Worm (Caenorhabditis elegans) whole organism, L2 larva: Measurements from ENCODE around the gene madd-3.

Experiments used
- C34F6.9 ChIP-seq: fragments of 150-350 bp; optimal IDR thresholded peaks from 2 replicates; lab custom pipeline; 2014; ENCODE audit warnings: missing biosample characterization, missing genetic modification characterization
- F13H6.1 ChIP-seq: sonication (generic microtip); optimal IDR thresholded peaks from 2 replicates; lab custom pipeline; 2016; ENCODE audit warnings: missing genetic modification characterization, missing compliant biosample characterization
- egl-27 ChIP-seq: sonication (generic microtip); optimal IDR thresholded peaks from 3 replicates; lab custom pipeline; 2017; ENCODE audit warnings: missing biosample characterization, missing genetic modification reagents, missing genetic modification characterization
- gmeb-1 ChIP-seq: fragments of 150-350 bp; optimal IDR thresholded peaks from 2 replicates; lab custom pipeline; 2014; ENCODE audit warnings: missing biosample characterization, missing genetic modification characterization
- lin-13 ChIP-seq: fragments of 150-350 bp; optimal IDR thresholded peaks from 2 replicates; lab custom pipeline; 2014; ENCODE audit warnings: missing biosample characterization, missing genetic modification reagents, missing genetic modification characterization
- nhr-10 ChIP-seq: sonication (generic microtip); optimal IDR thresholded peaks from 2 replicates; lab custom pipeline; 2017; ENCODE audit warnings: missing biosample characterization, missing genetic modification characterization
- nhr-12 ChIP-seq: fragments of 150-350 bp; optimal IDR thresholded peaks from 2 replicates; lab custom pipeline; 2014; ENCODE audit warnings: missing biosample characterization, missing genetic modification characterization
- nhr-237 ChIP-seq: fragments of 150-350 bp; optimal IDR thresholded peaks from 2 replicates; lab custom pipeline; 2014; ENCODE audit warnings: missing biosample characterization, missing genetic modification characterization
- skn-1 ChIP-seq: sonication (generic microtip); optimal IDR thresholded peaks from 2 replicates; lab custom pipeline; 2017; ENCODE audit warnings: missing biosample characterization, missing genetic modification characterization
- sma-9 ChIP-seq, 2 experiments: fragments of 150-350 bp in 1 of 2; sonication (generic microtip) in 1 of 2; optimal IDR thresholded peaks; 2 replicates each; lab custom pipeline; 2014 to 2016; ENCODE audit warnings: missing genetic modification characterization in 2 of 2, mild to moderate bottlenecking in 1 of 2, missing biosample characterization in 1 of 2, missing compliant biosample characterization in 1 of 2, missing genetic modification reagents in 1 of 2, moderate library complexity in 1 of 2
- snpc-4 ChIP-seq: fragments of 150-350 bp; optimal IDR thresholded peaks from 2 replicates; lab custom pipeline; 2014; ENCODE audit warnings: missing biosample characterization, missing genetic modification characterization
- unc-39 ChIP-seq: fragments of 150-350 bp; optimal IDR thresholded peaks from 2 replicates; lab custom pipeline; 2014; ENCODE audit warnings: missing biosample characterization, missing genetic modification characterization
- unc-55 ChIP-seq: fragments of 150-350 bp; sonication (generic microtip); optimal IDR thresholded peaks from 3 replicates; lab custom pipeline; 2014; ENCODE audit warnings: missing biosample characterization, missing genetic modification reagents, missing genetic modification characterization
- ztf-11 ChIP-seq: sonication (generic microtip); optimal IDR thresholded peaks from 2 replicates; lab custom pipeline; 2017; ENCODE audit warnings: missing biosample characterization, missing genetic modification characterization

ce11 chrX:14241531-14241930 is 54.9 kb downstream of the madd-3 start:
- TF ChIP-seq snpc-4 (tag; lab: Kevin White, UChicago) = no peak
- TF ChIP-seq ztf-11 (tag; lab: Kevin White, UChicago) = no peak
- TF ChIP-seq unc-55 (GFP tag; lab: Kevin White, UChicago) = no peak
- TF ChIP-seq gmeb-1 (tag; lab: Kevin White, UChicago) = no peak
- TF ChIP-seq F13H6.1 (tag; lab: Kevin White, UChicago) = no peak
- TF ChIP-seq sma-9 (GFP tag; optimal IDR thresholded peaks at IDR 0.05; lab: Kevin White, UChicago) = no peak
- no peak for TF ChIP-seq sma-9 (tag; optimal IDR thresholded peaks at IDR 0.05; lab: Kevin White, UChicago)
- TF ChIP-seq nhr-237 (tag; lab: Kevin White, UChicago) = no peak
- no peak for TF ChIP-seq lin-13
- no peak for TF ChIP-seq nhr-10
- TF ChIP-seq skn-1 (tag; lab: Kevin White, UChicago) = no peak
- no peak for TF ChIP-seq C34F6.9 (tag; lab: Kevin White, UChicago)
- no peak for TF ChIP-seq nhr-12 (tag; lab: Kevin White, UChicago)
- no peak for TF ChIP-seq unc-39
- TF ChIP-seq egl-27 (tag; lab: Kevin White, UChicago) = no peak
